Worm (Caenorhabditis elegans) whole organism, early embryonic: ENCODE data around the gene unk-1.

ENCODE experiments used
- B0310.2 ChIP-seq: sonication (generic microtip); optimal IDR thresholded peaks from 2 replicates; lab custom pipeline; 2016; ENCODE audit warnings: mild to moderate bottlenecking, missing genetic modification characterization, missing compliant biosample characterization
- F13C5.2 ChIP-seq: sonication (generic microtip); optimal IDR thresholded peaks from 2 replicates; lab custom pipeline; 2017; ENCODE audit warnings: mild to moderate bottlenecking, missing genetic modification characterization, inconsistent platforms, missing compliant biosample characterization
- aly-1 ChIP-seq: sonication (generic microtip); optimal IDR thresholded peaks from 2 replicates; lab custom pipeline; 2016; ENCODE audit warnings: missing genetic modification characterization, missing compliant biosample characterization
- ama-1 ChIP-seq: fragments of 150-350 bp; optimal IDR thresholded peaks from 2 replicates; lab custom pipeline; 2014
- ceh-13 ChIP-seq: fragments of 200-800 bp; sonication (Bioruptor generic); optimal IDR thresholded peaks from 2 replicates; lab custom pipeline; 2018; ENCODE audit warnings: mild to moderate bottlenecking, missing genetic modification characterization, missing compliant biosample characterization
- ceh-36 ChIP-seq: sonication (generic microtip); optimal IDR thresholded peaks from 2 replicates; lab custom pipeline; 2016; ENCODE audit warnings: missing genetic modification characterization, inconsistent platforms, missing compliant biosample characterization
- ets-7 ChIP-seq: sonication (generic microtip); optimal IDR thresholded peaks from 2 replicates; lab custom pipeline; 2016; ENCODE audit warnings: missing genotype, missing genetic modification characterization, missing compliant biosample characterization
- flt-1 ChIP-seq: fragments of 200-800 bp; sonication (Bioruptor generic); IDR thresholded peaks from 2 replicates; pipeline ENCODE4 v1.3.6; 2022; ENCODE audit warnings: missing genetic modification characterization, missing compliant biosample characterization
- hmbx-1 ChIP-seq: sonication (generic microtip); optimal IDR thresholded peaks from 2 replicates; lab custom pipeline; 2016; ENCODE audit warnings: mild to moderate bottlenecking, missing genetic modification characterization, missing compliant biosample characterization
- hmg-4 ChIP-seq: fragments of 200-800 bp; sonication (Bioruptor generic); optimal IDR thresholded peaks from 2 replicates; lab custom pipeline; 2018; ENCODE audit warnings: mild to moderate bottlenecking, missing genetic modification characterization, missing compliant biosample characterization
- hnd-1 ChIP-seq: sonication (generic microtip); optimal IDR thresholded peaks from 2 replicates; lab custom pipeline; 2016; ENCODE audit warnings: missing genetic modification characterization, missing compliant biosample characterization
- pes-1 ChIP-seq: fragments of 200-800 bp; sonication (Bioruptor generic); IDR thresholded peaks from 2 replicates; pipeline ENCODE4 v1.3.6; 2022; ENCODE audit warnings: missing genetic modification reagents, missing genetic modification characterization, missing compliant biosample characterization
- scrt-1 ChIP-seq: fragments of 200-800 bp; sonication (Bioruptor generic); IDR thresholded peaks from 2 replicates; pipeline ENCODE4 v1.3.6; 2022; ENCODE audit warnings: missing genetic modification characterization, missing compliant biosample characterization
- sea-1 ChIP-seq: fragments of 200-800 bp; sonication (Bioruptor generic); conservative IDR thresholded peaks from 2 replicates; pipeline ENCODE4 v1.3.6; 2022; ENCODE audit warnings: missing genetic modification characterization, missing compliant biosample characterization
- tbx-11 ChIP-seq: fragments of 200-800 bp; sonication (Bioruptor generic); IDR thresholded peaks from 2 replicates; pipeline ENCODE4 v1.3.6; 2022; ENCODE audit warnings: missing genetic modification characterization, missing compliant biosample characterization
- tbx-37 ChIP-seq: fragments of 200-800 bp; sonication (Bioruptor generic); conservative IDR thresholded peaks from 2 replicates; pipeline ENCODE4 v1.3.6; 2022; ENCODE audit warnings: missing genetic modification reagents, missing genetic modification characterization, missing compliant biosample characterization
- tra-4 ChIP-seq: sonication (generic microtip); optimal IDR thresholded peaks from 2 replicates; lab custom pipeline; 2017; ENCODE audit warnings: missing genetic modification characterization, missing compliant biosample characterization

The unk-1 gene

DNA sequence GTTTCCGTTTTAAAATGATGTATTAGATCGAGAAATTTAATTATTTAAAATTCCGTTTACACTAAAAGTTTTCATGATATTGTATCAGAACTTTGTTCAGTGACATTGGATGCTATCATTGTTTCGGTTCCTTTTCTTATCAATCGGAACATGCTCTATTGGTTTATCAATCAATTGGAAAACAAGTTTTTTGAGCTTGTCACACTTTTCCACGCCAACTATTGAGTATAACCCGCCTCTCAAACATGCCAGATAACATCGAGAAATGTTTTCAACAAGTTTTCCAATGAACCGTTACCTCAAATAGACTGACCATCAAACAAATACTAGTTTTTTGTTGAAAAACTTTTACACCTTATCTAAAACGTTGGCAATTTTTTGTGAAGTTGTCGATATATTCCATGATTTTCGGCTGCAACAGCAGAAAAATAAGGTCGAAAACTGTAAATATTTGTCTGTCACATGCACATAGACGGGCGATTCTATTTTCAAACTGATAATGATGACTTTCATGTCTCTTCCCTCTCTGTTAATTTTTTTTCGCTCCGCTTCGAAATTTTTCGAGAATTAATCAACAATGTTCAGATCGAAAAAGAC, at the start of gene unk-1:
Gene unk-1, plus strand, starts transcription at position 577 of the 597 bp plus-strand sequence.
- no peak for TF ChIP-seq ama-1 (lab: Kevin White, UChicago)
- no peak for TF ChIP-seq pes-1 (GFP tag; lab: Robert Waterston, UW)
- TF ChIP-seq aly-1 = no peak
- TF ChIP-seq ceh-13 (GFP tag; lab: Kevin White, UChicago) = no peak
- no peak for TF ChIP-seq hmbx-1 (tag; lab: Kevin White, UChicago)
- TF ChIP-seq ceh-36 = no peak
- no peak for TF ChIP-seq sea-1
- TF ChIP-seq B0310.2 (tag; lab: Kevin White, UChicago) = no peak
- TF ChIP-seq scrt-1 = no peak
- TF ChIP-seq tra-4 (tag; lab: Kevin White, UChicago) = no peak

ce11 chrX:7965449-7965848, 49.3 kb upstream of the unk-1 start:
- TF ChIP-seq ceh-13 (GFP tag; lab: Kevin White, UChicago) = no peak
- no peak for TF ChIP-seq B0310.2 (tag; lab: Kevin White, UChicago)
- TF ChIP-seq tra-4 (tag; lab: Kevin White, UChicago) = no peak
- 0 out of 2 replicates have a peak, but pooled peaks have one; percentile 47 for TF ChIP-seq scrt-1
- TF ChIP-seq aly-1 = no peak
- no peak for TF ChIP-seq hnd-1 (tag; lab: Kevin White, UChicago)
- no peak for TF ChIP-seq pes-1 (GFP tag; lab: Robert Waterston, UW)
- TF ChIP-seq ceh-36 = no peak
- TF ChIP-seq hmbx-1 (tag; lab: Kevin White, UChicago) = no peak
- TF ChIP-seq hmg-4 (GFP tag; lab: Kevin White, UChicago) = peak; percentile 68
- TF ChIP-seq flt-1 (GFP tag; lab: Robert Waterston, UW) = no peak
- no peak for TF ChIP-seq ama-1 (lab: Kevin White, UChicago)
- no peak for TF ChIP-seq F13C5.2 (tag; lab: Kevin White, UChicago)
- no peak for TF ChIP-seq sea-1
- TF ChIP-seq tbx-37 (GFP tag; lab: Robert Waterston, UW) = no peak
- 0 out of 2 replicates have a peak, but pooled peaks have one; percentile 11 for TF ChIP-seq tbx-11 (GFP tag; lab: Robert Waterston, UW)
- no peak for TF ChIP-seq ets-7

ce11 chrX:7968537-7968936, 46.2 kb upstream of the unk-1 start:
- TF ChIP-seq tra-4 (tag; lab: Kevin White, UChicago) = no peak
- TF ChIP-seq hmg-4 (GFP tag; lab: Kevin White, UChicago) = no peak
- TF ChIP-seq ama-1 (lab: Kevin White, UChicago) = no peak
- TF ChIP-seq flt-1 (GFP tag; lab: Robert Waterston, UW) = no peak
- no peak for TF ChIP-seq F13C5.2 (tag; lab: Kevin White, UChicago)
- TF ChIP-seq hnd-1 (tag; lab: Kevin White, UChicago) = no peak
- TF ChIP-seq ceh-36 = no peak
- TF ChIP-seq aly-1 = no peak
- TF ChIP-seq B0310.2 (tag; lab: Kevin White, UChicago) = no peak
- TF ChIP-seq tbx-37 (GFP tag; lab: Robert Waterston, UW) = no peak
- TF ChIP-seq scrt-1 = no peak
- TF ChIP-seq tbx-11 (GFP tag; lab: Robert Waterston, UW) = no peak
- no peak for TF ChIP-seq sea-1
- TF ChIP-seq ceh-13 (GFP tag; lab: Kevin White, UChicago) = no peak
- no peak for TF ChIP-seq pes-1 (GFP tag; lab: Robert Waterston, UW)

- TF ChIP-seq hnd-1 (tag; lab: Kevin White, UChicago) = no peak
- TF ChIP-seq tbx-11 (GFP tag; lab: Robert Waterston, UW) = no peak
- TF ChIP-seq aly-1 = no peak
Observed at ce11 chrX:7975741-7976140, 39.0 kb upstream of the unk-1 start.

ce11 chrX:7976400-7976799, 38.4 kb upstream of the unk-1 start, which contains the start of gene F45E1.5:
Gene F45E1.5, plus strand, starts transcription at chrX:7976700.
- no peak for TF ChIP-seq B0310.2 (tag; lab: Kevin White, UChicago)
- no peak for TF ChIP-seq sea-1
- TF ChIP-seq tra-4 (tag; lab: Kevin White, UChicago) = no peak
- no peak for TF ChIP-seq ets-7
- TF ChIP-seq aly-1 = no peak
- no peak for TF ChIP-seq pes-1 (GFP tag; lab: Robert Waterston, UW)
- no peak for TF ChIP-seq ama-1 (lab: Kevin White, UChicago)
- no peak for TF ChIP-seq scrt-1
- no peak for TF ChIP-seq tbx-37 (GFP tag; lab: Robert Waterston, UW)
- no peak for TF ChIP-seq hnd-1 (tag; lab: Kevin White, UChicago)
- TF ChIP-seq flt-1 (GFP tag; lab: Robert Waterston, UW) = no peak
- TF ChIP-seq hmg-4 (GFP tag; lab: Kevin White, UChicago) = no peak
- TF ChIP-seq F13C5.2 (tag; lab: Kevin White, UChicago) = no peak
- no peak for TF ChIP-seq ceh-36
- no peak for TF ChIP-seq ceh-13 (GFP tag; lab: Kevin White, UChicago)
- no peak for TF ChIP-seq tbx-11 (GFP tag; lab: Robert Waterston, UW)

- no peak for TF ChIP-seq tra-4 (tag; lab: Kevin White, UChicago)
- TF ChIP-seq pes-1 (GFP tag; lab: Robert Waterston, UW) = no peak
- TF ChIP-seq ets-7 = no peak
- TF ChIP-seq B0310.2 (tag; lab: Kevin White, UChicago) = no peak
Observed at ce11 chrX:7977452-7977851, 37.3 kb upstream of the unk-1 start.

ce11 chrX:7982047-7982446, 32.7 kb upstream of the unk-1 start, which contains the start of gene his-71:
Gene his-71, minus strand, starts transcription at chrX:7982070.
- no peak for TF ChIP-seq flt-1 (GFP tag; lab: Robert Waterston, UW)

DNA sequence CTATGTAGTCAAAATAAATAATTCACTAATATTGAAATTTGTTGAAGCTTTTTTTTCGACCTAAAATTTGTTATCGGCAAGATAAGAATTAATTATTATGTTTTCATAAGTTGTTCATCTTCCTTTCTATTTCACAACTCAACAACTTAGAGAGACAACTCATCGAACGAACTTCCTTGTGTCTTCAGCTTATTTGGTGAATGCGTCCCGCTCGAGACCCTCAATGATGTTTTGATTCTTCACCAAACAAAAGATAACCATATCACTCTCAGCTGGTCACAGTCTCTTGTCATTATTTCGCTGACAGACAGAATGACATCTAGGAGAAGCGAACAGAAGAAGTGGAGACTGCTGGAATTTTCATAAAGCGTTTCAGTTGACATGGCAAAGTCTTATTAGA, 30.0 kb upstream of the unk-1 start:
- TF ChIP-seq ets-7 (no peak), ama-1 (lab: Kevin White, UChicago) (no peak), ceh-36 (no peak), tbx-37 (GFP tag; lab: Robert Waterston, UW) (no peak), ceh-13 (GFP tag; lab: Kevin White, UChicago) (no peak), F13C5.2 (tag; lab: Kevin White, UChicago) (no peak), flt-1 (GFP tag; lab: Robert Waterston, UW) (no peak), tra-4 (tag; lab: Kevin White, UChicago) (no peak), aly-1 (no peak)
